Worm (Caenorhabditis elegans): Measurements from ENCODE around the gene fmil-1.
A peak's percentile ranks its signal among the peaks of the same experiment; 100 is the strongest.

Gene fmil-1

DNA sequence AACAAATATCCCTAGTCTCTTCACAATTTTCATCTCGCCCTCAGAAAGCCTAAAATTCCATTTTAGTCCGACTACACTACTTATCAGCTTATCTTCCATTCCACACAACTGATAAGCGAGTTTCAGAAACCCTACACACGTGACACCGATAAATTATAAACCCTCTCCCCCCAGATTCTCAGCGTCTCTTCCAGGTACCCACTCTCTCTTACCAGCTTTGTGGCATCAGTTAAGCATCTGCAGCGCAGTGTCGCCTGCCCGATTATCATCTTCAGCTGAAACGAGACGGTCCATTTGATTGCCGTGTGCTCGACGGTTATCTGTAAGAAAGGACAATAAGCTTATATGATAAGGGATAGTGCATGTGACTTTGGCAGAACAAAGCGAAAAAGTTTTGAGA lies 56.7 kb downstream of the fmil-1 start (continued):
- TF ChIP-seq spr-3 (GFP tag; optimal IDR thresholded peaks at IDR 0.05) = no peak
- no peak for TF ChIP-seq F37D6.2 (tag; optimal IDR thresholded peaks at IDR 0.05)
- no peak for TF ChIP-seq Y48G9A.11 (GFP tag; IDR thresholded peaks at IDR 0.05)
- peak; percentile 45 for TF ChIP-seq fos-1 (tag; optimal IDR thresholded peaks at IDR 0.05)
- TF ChIP-seq lin-38 (GFP tag; IDR thresholded peaks at IDR 0.05) = peak; percentile 47
- peak in 1 of 2 experiments; percentile 42 for TF ChIP-seq mdl-1 (tag; optimal IDR thresholded peaks at IDR 0.05)
- TF ChIP-seq nhr-111 (GFP tag; optimal IDR thresholded peaks at IDR 0.05) = no peak
- no peak for TF ChIP-seq F44E2.7 (GFP tag; IDR thresholded peaks at IDR 0.05)
- TF ChIP-seq fkh-10 (GFP tag; optimal IDR thresholded peaks at IDR 0.05) = no peak
- TF ChIP-seq lin-29 (GFP tag; IDR thresholded peaks at IDR 0.05) = no peak
- no peak for TF ChIP-seq unc-62 (GFP tag; optimal IDR thresholded peaks at IDR 0.05 in 1 of 2)
- no peak for TF ChIP-seq unc-62 (tag; optimal IDR thresholded peaks at IDR 0.05)
- peak; percentile 59; the same call in 1 of the 2 replicates for TF ChIP-seq nhr-42 (GFP tag; IDR thresholded peaks at IDR 0.05)

- TF ChIP-seq unc-62 (GFP tag; optimal IDR thresholded peaks at IDR 0.05 in 1 of 2) (no peak), unc-62 (tag; optimal IDR thresholded peaks at IDR 0.05) (no peak), ceh-20 (GFP tag; IDR thresholded peaks at IDR 0.05) (no peak), aha-1 (tag) (peak; percentile 83), tra-1 (GFP tag; IDR thresholded peaks at IDR 0.05) (no peak), mes-2 (tag; optimal IDR thresholded peaks at IDR 0.05; ENCODE audit: poor library complexity, severe bottlenecking) (no peak), mdl-1 (tag; optimal IDR thresholded peaks at IDR 0.05) (no peak), nhr-76 (tag; optimal IDR thresholded peaks at IDR 0.05) (no peak), lim-7 (GFP tag; IDR thresholded peaks at IDR 0.05) (no peak), gei-8 (GFP tag; optimal IDR thresholded peaks at IDR 0.05) (no peak), dmd-8 (GFP tag; IDR thresholded peaks at IDR 0.05) (peak; percentile 59; the same call in 1 of the 2 replicates), nhr-102 (tag; optimal IDR thresholded peaks at IDR 0.05) (no peak), nhr-10 (tag; optimal IDR thresholded peaks at IDR 0.05) (no peak)
Observed at ce11 chrIV:3610987-3611386, 57.5 kb downstream of the fmil-1 start.
